Worm (Caenorhabditis elegans): ENCODE results near the gene ZK507.1.

DNA sequence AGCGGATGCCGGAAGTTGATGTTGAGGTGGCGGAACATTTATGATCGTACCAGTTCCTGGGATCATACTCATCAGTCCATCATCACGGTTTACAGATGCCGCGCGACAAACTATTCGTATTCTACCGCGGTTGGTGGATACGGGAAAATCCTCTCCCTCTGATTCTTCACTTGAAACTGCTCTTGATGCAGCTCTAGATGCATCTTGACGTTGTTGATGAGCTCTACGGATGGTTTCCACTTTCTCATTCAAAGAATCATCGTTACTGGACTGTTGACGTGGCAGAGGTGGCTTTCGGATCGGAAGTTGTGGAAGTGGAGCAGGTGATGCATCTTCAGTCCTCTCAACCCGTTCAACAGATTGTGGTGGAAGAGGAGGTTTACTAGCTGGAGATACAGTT lies 48.0 kb upstream of the ZK507.1 start:
- no peak for TF ChIP-seq ama-1 (optimal IDR thresholded peaks at IDR 0.05)
- TF ChIP-seq hnd-1 (tag; optimal IDR thresholded peaks at IDR 0.05), result no peak
- no peak for TF ChIP-seq ets-7 (tag; optimal IDR thresholded peaks at IDR 0.05)
- TF ChIP-seq flt-1 (GFP tag; IDR thresholded peaks at IDR 0.05), result no peak
- no peak for TF ChIP-seq tbx-11 (GFP tag; IDR thresholded peaks at IDR 0.05)
- TF ChIP-seq aly-1 (tag; optimal IDR thresholded peaks at IDR 0.05), result no peak
- TF ChIP-seq sea-1 (GFP tag; conservative IDR thresholded peaks at IDR 0.05), result no peak
- no peak for TF ChIP-seq hmg-4 (GFP tag; optimal IDR thresholded peaks at IDR 0.05)
- TF ChIP-seq hmbx-1 (tag; optimal IDR thresholded peaks at IDR 0.05), result no peak
- no peak for TF ChIP-seq tra-4 (tag; optimal IDR thresholded peaks at IDR 0.05)
- TF ChIP-seq pes-1 (GFP tag; IDR thresholded peaks at IDR 0.05), result no peak

All from whole organism, early embryonic.